Worm (Caenorhabditis elegans): ENCODE results near the gene T04F8.3.

Gene T04F8.3

ce11 chrX:11673063-11673759, 14.8 kb downstream of the T04F8.3 start:
- TF ChIP-seq cebp-1 (GFP tag; IDR thresholded peaks at IDR 0.05), result no peak
- TF ChIP-seq cebp-1 (tag; optimal IDR thresholded peaks at IDR 0.05), result no peak
- no peak for TF ChIP-seq attf-3 (GFP tag; conservative IDR thresholded peaks at IDR 0.05)
- TF ChIP-seq dox-1 (GFP tag; IDR thresholded peaks at IDR 0.05), result no peak
- no peak for TF ChIP-seq Y95B8A.8 (GFP tag; IDR thresholded peaks at IDR 0.05)

- no peak for TF ChIP-seq attf-6 (GFP tag; IDR thresholded peaks at IDR 0.05)
Measured at ce11 chrX:11675573-11675972, 17.1 kb downstream of the T04F8.3 start.

ce11 chrX:11679211-11679977, 21.0 kb downstream of the T04F8.3 start:
- TF ChIP-seq unc-62 (GFP tag; optimal IDR thresholded peaks at IDR 0.05) (peak; percentile 19), ZK185.1 (tag; optimal IDR thresholded peaks at IDR 0.05; ENCODE audit: poor library complexity, severe bottlenecking) (peak; percentile 24), B0019.2 (GFP tag; conservative IDR thresholded peaks at IDR 0.05) (no peak), die-1 (tag; optimal IDR thresholded peaks at IDR 0.05) (no peak), let-607 (tag; optimal IDR thresholded peaks at IDR 0.05) (peak; percentile 30 to 48), ets-4 (GFP tag; optimal IDR thresholded peaks at IDR 0.05) (peak; percentile 4), gei-17 (GFP tag; optimal IDR thresholded peaks at IDR 0.05) (no peak), cebp-1 (GFP tag; IDR thresholded peaks at IDR 0.05) (peak; percentile 25; the same call in 1 of the 2 replicates), cebp-1 (tag; optimal IDR thresholded peaks at IDR 0.05) (peak; percentile 64), pha-4 (tag; optimal IDR thresholded peaks at IDR 0.05) (peak; percentile 59), atf-7 (tag; optimal IDR thresholded peaks at IDR 0.05) (peak; percentile 45), zim-3 (tag; optimal IDR thresholded peaks at IDR 0.05) (no peak), nhr-80 (tag; optimal IDR thresholded peaks at IDR 0.05) (peak; percentile 89)

- TF ChIP-seq ztf-3 (GFP tag; optimal IDR thresholded peaks at IDR 0.05) (no peak), lsy-27 (tag; optimal IDR thresholded peaks at IDR 0.05; ENCODE audit: borderline replicate concordance, insufficient read depth) (no peak), sea-2 (GFP tag; IDR thresholded peaks at IDR 0.05) (no peak), atf-7 (tag; optimal IDR thresholded peaks at IDR 0.05) (peak; percentile 61), madf-10 (tag; optimal IDR thresholded peaks at IDR 0.05) (no peak), F49E8.2 (tag; optimal IDR thresholded peaks at IDR 0.05; ENCODE audit: insufficient read depth) (no peak), attf-6 (GFP tag; IDR thresholded peaks at IDR 0.05) (no peak), mes-4 (tag; optimal IDR thresholded peaks at IDR 0.05) (no peak), dox-1 (GFP tag; IDR thresholded peaks at IDR 0.05) (peak; percentile 66), madf-8 (GFP tag; conservative IDR thresholded peaks at IDR 0.05) (no peak), lin-40 (tag; optimal IDR thresholded peaks at IDR 0.05) (no peak), nfya-2 (GFP tag; IDR thresholded peaks at IDR 0.05) (no peak), nhr-80 (tag; optimal IDR thresholded peaks at IDR 0.05) (peak; percentile 99), lin-35 (GFP tag; optimal IDR thresholded peaks at IDR 0.05) (no peak), Y56A3A.18 (GFP tag; IDR thresholded peaks at IDR 0.05) (no peak), gei-17 (GFP tag; optimal IDR thresholded peaks at IDR 0.05) (no peak), hsf-1 (GFP tag; IDR thresholded peaks at IDR 0.05) (no peak), F57C9.4 (tag; optimal IDR thresholded peaks at IDR 0.05) (no peak), him-1 (tag; optimal IDR thresholded peaks at IDR 0.05) (no peak), madf-6 (GFP tag; IDR thresholded peaks at IDR 0.05) (no peak), hrde-1 (tag; optimal IDR thresholded peaks at IDR 0.05; ENCODE audit: borderline replicate concordance) (no peak), rec-8 (tag; optimal IDR thresholded peaks at IDR 0.05) (no peak), cebp-1 (GFP tag; IDR thresholded peaks at IDR 0.05) (no peak), cebp-1 (tag; optimal IDR thresholded peaks at IDR 0.05) (no peak), rcor-1 (GFP tag; IDR thresholded peaks at IDR 0.05) (no peak), K12H6.12 (tag; optimal IDR thresholded peaks at IDR 0.05) (no peak), T07F8.4 (tag; optimal IDR thresholded peaks at IDR 0.05) (no peak), rpc-1 (optimal IDR thresholded peaks at IDR 0.05) (no peak), rpc-1 (tag; optimal IDR thresholded peaks at IDR 0.05) (no peak), C06A6.2 (GFP tag; conservative IDR thresholded peaks at IDR 0.05) (no peak)
Measured at ce11 chrX:11680851-11681250, 22.4 kb downstream of the T04F8.3 start, which contains the start of gene T04F8.7. T04F8.7 (minus strand) TSS chrX:11680980.
